Worm (Caenorhabditis elegans) whole organism, late embryonic: ENCODE results near the gene par-5.

Experiments
- C08G9.2 ChIP-seq: sonication (generic microtip); optimal IDR thresholded peaks from 2 replicates; lab custom pipeline; 2016; ENCODE audit warnings: mild to moderate bottlenecking, missing genetic modification characterization, moderate library complexity, missing compliant biosample characterization
- C38D4.7 ChIP-seq: fragments of 200-800 bp; sonication (Bioruptor generic); optimal IDR thresholded peaks from 2 replicates; lab custom pipeline; 2018; ENCODE audit warnings: mild to moderate bottlenecking, missing genetic modification characterization, moderate library complexity, missing compliant biosample characterization
- K02D7.2 ChIP-seq: sonication (generic microtip); optimal IDR thresholded peaks from 2 replicates; lab custom pipeline; 2017; ENCODE audit warnings: mild to moderate bottlenecking, missing genetic modification characterization, missing compliant biosample characterization
- ceh-14 ChIP-seq: sonication (generic microtip); optimal IDR thresholded peaks from 2 replicates; lab custom pipeline; 2016; ENCODE audit warnings: missing genotype, missing genetic modification characterization, missing compliant biosample characterization
- ceh-18 ChIP-seq: sonication (generic microtip); optimal IDR thresholded peaks from 2 replicates; lab custom pipeline; 2016; ENCODE audit warnings: missing genetic modification characterization, missing compliant biosample characterization
- ceh-19 ChIP-seq: fragments of 200-800 bp; sonication (Bioruptor generic); optimal IDR thresholded peaks from 2 replicates; lab custom pipeline; 2018; ENCODE audit warnings: mild to moderate bottlenecking, missing genetic modification characterization, missing compliant biosample characterization
- ceh-24 ChIP-seq: sonication (generic microtip); optimal IDR thresholded peaks from 2 replicates; lab custom pipeline; 2016; ENCODE audit warnings: mild to moderate bottlenecking, missing genetic modification characterization, missing compliant biosample characterization
- ceh-30 ChIP-seq: fragments of 150-350 bp; optimal IDR thresholded peaks from 2 replicates; lab custom pipeline; 2014; ENCODE audit warnings: missing biosample characterization, missing genetic modification characterization
- ceh-31 ChIP-seq: sonication (generic microtip); optimal IDR thresholded peaks from 2 replicates; lab custom pipeline; 2016; ENCODE audit warnings: missing genetic modification characterization, missing compliant biosample characterization
- ceh-34 ChIP-seq: sonication (generic microtip); optimal IDR thresholded peaks from 2 replicates; lab custom pipeline; 2016; ENCODE audit warnings: mild to moderate bottlenecking, missing genetic modification characterization, missing compliant biosample characterization
- ceh-48 ChIP-seq: sonication (generic microtip); optimal IDR thresholded peaks from 2 replicates; lab custom pipeline; 2016; ENCODE audit warnings: missing genetic modification characterization, inconsistent platforms, missing compliant biosample characterization
- ceh-6 ChIP-seq: fragments of 200-800 bp; sonication (Bioruptor generic); optimal IDR thresholded peaks from 2 replicates; lab custom pipeline; 2018; ENCODE audit warnings: mild to moderate bottlenecking, missing genetic modification characterization, missing compliant biosample characterization
- che-1 ChIP-seq: sonication (generic microtip); optimal IDR thresholded peaks from 2 replicates; lab custom pipeline; 2016; ENCODE audit warnings: mild to moderate bottlenecking, missing genetic modification characterization, missing compliant biosample characterization
- dve-1 ChIP-seq: sonication (generic microtip); optimal IDR thresholded peaks from 2 replicates; lab custom pipeline; 2017; ENCODE audit warnings: antibody characterized with exemption, mild to moderate bottlenecking, missing genetic modification characterization, missing compliant biosample characterization
- elt-2 ChIP-seq: sonication (generic microtip); optimal IDR thresholded peaks from 2 replicates; lab custom pipeline; 2016; ENCODE audit warnings: missing genetic modification reagents, missing genetic modification characterization, missing compliant biosample characterization
- elt-4 ChIP-seq: sonication (generic microtip); optimal IDR thresholded peaks from 2 replicates; lab custom pipeline; 2016; ENCODE audit warnings: missing genetic modification characterization, missing compliant biosample characterization
- eyg-1 ChIP-seq: sonication (generic microtip); optimal IDR thresholded peaks from 2 replicates; lab custom pipeline; 2016; ENCODE audit warnings: missing genotype, missing genetic modification characterization, missing compliant biosample characterization
- hlh-13 ChIP-seq: fragments of 200-800 bp; sonication (Bioruptor generic); optimal IDR thresholded peaks from 2 replicates; lab custom pipeline; 2018; ENCODE audit warnings: mild to moderate bottlenecking, missing genetic modification characterization, missing compliant biosample characterization
- hlh-30 ChIP-seq: sonication (generic microtip); optimal IDR thresholded peaks from 2 replicates; lab custom pipeline; 2017; ENCODE audit warnings: antibody characterized with exemption, missing genetic modification characterization, missing compliant biosample characterization; ENCODE audit not compliant: insufficient read depth
- hlh-6 ChIP-seq: sonication (generic microtip); optimal IDR thresholded peaks from 2 replicates; lab custom pipeline; 2016; ENCODE audit warnings: missing genotype, missing genetic modification characterization, missing compliant biosample characterization
- hlh-8 ChIP-seq: sonication (generic microtip); optimal IDR thresholded peaks from 2 replicates; lab custom pipeline; 2016; ENCODE audit warnings: missing genotype, missing genetic modification characterization, missing compliant biosample characterization
- lim-6 ChIP-seq: sonication (generic microtip); optimal IDR thresholded peaks from 2 replicates; lab custom pipeline; 2016; ENCODE audit warnings: missing genetic modification characterization, missing compliant biosample characterization
- madf-2 ChIP-seq: sonication (generic microtip); optimal IDR thresholded peaks from 2 replicates; lab custom pipeline; 2017; ENCODE audit warnings: missing genetic modification characterization, missing compliant biosample characterization
- nfya-1 ChIP-seq: sonication (generic microtip); optimal IDR thresholded peaks from 2 replicates; lab custom pipeline; 2017; ENCODE audit warnings: missing genetic modification characterization, mild to moderate bottlenecking, missing compliant biosample characterization, antibody characterized with exemption, moderate library complexity
- pax-1 ChIP-seq: fragments of 150-350 bp; optimal IDR thresholded peaks from 2 replicates; lab custom pipeline; 2014; ENCODE audit warnings: missing biosample characterization, missing genetic modification characterization
- pha-2 ChIP-seq: sonication (generic microtip); optimal IDR thresholded peaks from 2 replicates; lab custom pipeline; 2017; ENCODE audit warnings: mild to moderate bottlenecking, missing genetic modification characterization, missing compliant biosample characterization
- pqm-1 ChIP-seq: sonication (generic microtip); optimal IDR thresholded peaks from 2 replicates; lab custom pipeline; 2016; ENCODE audit warnings: missing genetic modification characterization, missing compliant biosample characterization
- pros-1 ChIP-seq: fragments of 150-350 bp; optimal IDR thresholded peaks from 2 replicates; lab custom pipeline; 2014; ENCODE audit warnings: missing biosample characterization, missing genetic modification reagents, missing genetic modification characterization
- ref-2 ChIP-seq: sonication (generic microtip); optimal IDR thresholded peaks from 2 replicates; lab custom pipeline; 2016; ENCODE audit warnings: missing genetic modification characterization, missing compliant biosample characterization
- sdc-2 ChIP-seq: sonication (generic microtip); optimal IDR thresholded peaks from 2 replicates; lab custom pipeline; 2016; ENCODE audit warnings: missing genotype, missing genetic modification characterization, missing compliant biosample characterization
- sox-4 ChIP-seq: sonication (generic microtip); optimal IDR thresholded peaks from 2 replicates; lab custom pipeline; 2017; ENCODE audit warnings: mild to moderate bottlenecking, missing genetic modification characterization, inconsistent platforms, missing compliant biosample characterization
- syd-9 ChIP-seq: sonication (generic microtip); optimal IDR thresholded peaks from 2 replicates; lab custom pipeline; 2016; ENCODE audit warnings: mild to moderate bottlenecking, missing genetic modification characterization, moderate library complexity, missing compliant biosample characterization
- tbx-2 ChIP-seq: sonication (generic microtip); optimal IDR thresholded peaks from 2 replicates; lab custom pipeline; 2016; ENCODE audit warnings: missing genetic modification characterization, missing compliant biosample characterization
- tbx-7 ChIP-seq: sonication (generic microtip); optimal IDR thresholded peaks from 2 replicates; lab custom pipeline; 2016; ENCODE audit warnings: missing genotype, missing genetic modification characterization, missing compliant biosample characterization
- ttx-3 ChIP-seq: sonication (generic microtip); optimal IDR thresholded peaks from 2 replicates; lab custom pipeline; 2016; ENCODE audit warnings: missing genetic modification reagents, missing genetic modification characterization, missing compliant biosample characterization
- unc-42 ChIP-seq: sonication (generic microtip); optimal IDR thresholded peaks from 2 replicates; lab custom pipeline; 2016; ENCODE audit warnings: missing genotype, missing genetic modification characterization, missing compliant biosample characterization
- unc-55 ChIP-seq: sonication (generic microtip); optimal IDR thresholded peaks from 2 replicates; lab custom pipeline; 2017; ENCODE audit warnings: missing biosample characterization, missing genetic modification reagents, missing genetic modification characterization

par-5 gene

ce11 chrIV:11821591-11822361, at the start of gene par-5, which contains the start of gene M117.3:
Gene par-5, minus strand, starts transcription at chrIV:11821924.
Gene M117.3, plus strand, starts transcription at chrIV:11822206.
- TF ChIP-seq pros-1 (tag; lab: Kevin White, UChicago) (no peak), ceh-14 (tag; lab: Kevin White, UChicago) (peak; percentile 53), ceh-48 (peak; percentile 98), unc-55 (GFP tag; lab: Kevin White, UChicago) (no peak), lim-6 (tag; lab: Kevin White, UChicago) (no peak), dve-1 (tag; lab: Kevin White, UChicago) (peak; percentile 24), hlh-30 (tag; lab: Kevin White, UChicago) (peak; percentile 92), elt-2 (tag; lab: Kevin White, UChicago) (peak; percentile 1), ceh-31 (peak; percentile 79), ceh-34 (tag; lab: Kevin White, UChicago) (peak; percentile 15), ceh-30 (tag; lab: Kevin White, UChicago) (no peak), madf-2 (tag; lab: Kevin White, UChicago) (peak; percentile 19), pqm-1 (tag; lab: Kevin White, UChicago) (peak; percentile 20), nfya-1 (peak; percentile 61), K02D7.2 (tag; lab: Kevin White, UChicago) (no peak), unc-42 (tag; lab: Kevin White, UChicago) (peak; percentile 80), ref-2 (tag; lab: Kevin White, UChicago) (peak; percentile 49), syd-9 (tag; lab: Kevin White, UChicago) (peak; percentile 2), tbx-2 (peak; percentile 36), hlh-8 (peak; percentile 1)

- peak; percentile 1 for TF ChIP-seq elt-4 (tag; lab: Kevin White, UChicago)
- TF ChIP-seq pros-1 (tag; lab: Kevin White, UChicago) = peak; percentile 65
- no peak for TF ChIP-seq C38D4.7 (GFP tag; lab: Kevin White, UChicago)
- TF ChIP-seq C08G9.2 = peak; percentile 57
- TF ChIP-seq syd-9 (tag; lab: Kevin White, UChicago) = peak; percentile 43
- peak; percentile 57 for TF ChIP-seq unc-42 (tag; lab: Kevin White, UChicago)
- TF ChIP-seq hlh-6 = peak; percentile 32
- no peak for TF ChIP-seq ceh-19 (GFP tag; lab: Kevin White, UChicago)
- peak; percentile 48 for TF ChIP-seq ceh-34 (tag; lab: Kevin White, UChicago)
- TF ChIP-seq tbx-2 = peak; percentile 32
- peak; percentile 93 for TF ChIP-seq ceh-48
- TF ChIP-seq ref-2 (tag; lab: Kevin White, UChicago) = no peak
- peak; percentile 49 for TF ChIP-seq ceh-31
- TF ChIP-seq sox-4 (tag; lab: Kevin White, UChicago) = peak; percentile 26
Observed at ce11 chrIV:11871083-11871482, 49.4 kb upstream of the par-5 start.

ce11 chrIV:11868452-11868851, 46.7 kb upstream of the par-5 start:
- no peak for TF ChIP-seq elt-2 (tag; lab: Kevin White, UChicago)
- TF ChIP-seq, all 69 proteins: peak for 0

- TF ChIP-seq elt-4 (tag; lab: Kevin White, UChicago) = no peak
- TF ChIP-seq nfya-1 = peak; percentile 20
- no peak for TF ChIP-seq tbx-2
- TF ChIP-seq ttx-3 (tag; lab: Kevin White, UChicago) = peak; percentile 64
- peak; percentile 13 for TF ChIP-seq hlh-30 (tag; lab: Kevin White, UChicago)
- no peak for TF ChIP-seq ceh-24 (tag; lab: Kevin White, UChicago)
- peak; percentile 3 for TF ChIP-seq unc-42 (tag; lab: Kevin White, UChicago)
- peak; percentile 37 for TF ChIP-seq ceh-31
Observed at ce11 chrIV:11867652-11868232, 46.0 kb upstream of the par-5 start.

ce11 chrIV:11864226-11864625, 42.5 kb upstream of the par-5 start, which contains the start of gene trpa-1:
Gene trpa-1, plus strand, starts transcription at chrIV:11864526.
- TF ChIP-seq unc-55 (GFP tag; lab: Kevin White, UChicago) (no peak), pqm-1 (tag; lab: Kevin White, UChicago) (no peak), sdc-2 (tag; lab: Kevin White, UChicago) (no peak), ceh-6 (GFP tag; lab: Kevin White, UChicago) (no peak), ceh-48 (no peak), che-1 (tag; lab: Kevin White, UChicago) (no peak), hlh-13 (no peak), pax-1 (no peak), ceh-18 (no peak), C38D4.7 (GFP tag; lab: Kevin White, UChicago) (no peak), eyg-1 (tag; lab: Kevin White, UChicago) (no peak), madf-2 (tag; lab: Kevin White, UChicago) (no peak), hlh-6 (no peak), hlh-30 (tag; lab: Kevin White, UChicago) (no peak), elt-2 (tag; lab: Kevin White, UChicago) (no peak), tbx-7 (tag; lab: Kevin White, UChicago) (no peak), elt-4 (tag; lab: Kevin White, UChicago) (no peak), pha-2 (tag; lab: Kevin White, UChicago) (no peak)
